Worm (Caenorhabditis elegans) whole organism, L4/young adult: Measurements from ENCODE around the gene dpy-22.

Source experiments
- W03F9.2 ChIP-seq: fragments of 150-350 bp; optimal IDR thresholded peaks from 2 replicates; lab custom pipeline; 2014; ENCODE audit warnings: missing biosample characterization, missing genetic modification characterization
- dao-5 ChIP-seq: sonication (generic microtip); optimal IDR thresholded peaks from 2 replicates; lab custom pipeline; 2016; ENCODE audit warnings: missing genotype, missing genetic modification characterization, moderate library complexity, missing compliant biosample characterization

ce11 chrX:9832370-9832769 lies 10.3 kb upstream of the dpy-22 start:
- TF ChIP-seq dao-5 (no peak), W03F9.2 (no peak)
